Worm (Caenorhabditis elegans): ENCODE measurements around the gene F29B9.11.
A peak's percentile ranks its signal among the peaks of the same experiment; 100 is the strongest.

The F29B9.11 gene

DNA sequence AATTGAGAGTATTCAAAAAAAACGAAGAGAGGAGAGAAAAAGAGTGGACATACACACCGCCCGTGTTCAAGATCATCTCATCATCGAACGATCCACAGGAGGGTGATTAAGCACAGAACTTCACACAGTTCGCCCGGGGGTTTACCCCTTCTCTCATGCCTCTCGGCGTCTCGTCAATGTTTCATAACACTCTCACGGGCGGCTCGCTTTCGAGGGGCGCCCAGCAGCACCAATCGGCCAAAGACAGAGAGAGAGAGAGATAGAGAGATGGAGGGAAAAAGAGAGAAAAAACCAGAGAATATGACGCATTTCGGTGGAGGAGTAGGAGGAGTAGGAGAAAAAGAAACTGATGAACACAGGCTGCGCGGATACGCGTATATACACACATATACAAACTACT lies 45.2 kb upstream of the F29B9.11 start (continued):
- TF ChIP-seq rbr-2 (tag; optimal IDR thresholded peaks at IDR 0.05) (peak; percentile 56), dmd-8 (GFP tag; IDR thresholded peaks at IDR 0.05) (no peak), mxl-3 (GFP tag; optimal IDR thresholded peaks at IDR 0.05) (peak; percentile 90), zip-11 (GFP tag; IDR thresholded peaks at IDR 0.05) (no peak), F10B5.3 (tag; optimal IDR thresholded peaks at IDR 0.05) (no peak), ctbp-1 (GFP tag; IDR thresholded peaks at IDR 0.05) (peak; percentile 62; the same call in 1 of the 2 replicates), snpc-4 (tag; optimal IDR thresholded peaks at IDR 0.05) (no peak), hlh-11 (tag; optimal IDR thresholded peaks at IDR 0.05) (peak; percentile 90), jun-1 (tag; optimal IDR thresholded peaks at IDR 0.05) (no peak), lin-15B (tag; optimal IDR thresholded peaks at IDR 0.05) (no peak), ama-1 (optimal IDR thresholded peaks at IDR 0.05) (peak; percentile 24), zfp-2 (tag; optimal IDR thresholded peaks at IDR 0.05) (no peak), ZK546.5 (tag; optimal IDR thresholded peaks at IDR 0.05) (no peak), nhr-237 (tag; optimal IDR thresholded peaks at IDR 0.05) (no peak), php-3 (GFP tag; IDR thresholded peaks at IDR 0.05) (no peak), mdl-1 (tag; optimal IDR thresholded peaks at IDR 0.05) (peak in 1 of 2 experiments; percentile 56), set-16 (GFP tag; IDR thresholded peaks at IDR 0.05) (peak; percentile 73), zag-1 (tag; optimal IDR thresholded peaks at IDR 0.05) (no peak), ZK337.2 (GFP tag; IDR thresholded peaks at IDR 0.05) (no peak), zfp-3 (GFP tag; conservative IDR thresholded peaks at IDR 0.05) (no peak), nhr-41 (GFP tag; IDR thresholded peaks at IDR 0.05) (no peak), Y5F2A.4 (GFP tag; optimal IDR thresholded peaks at IDR 0.05) (no peak), daf-12 (tag; optimal IDR thresholded peaks at IDR 0.05) (no peak), Y105C5A.15 (GFP tag; IDR thresholded peaks at IDR 0.05) (no peak), ceh-44 (GFP tag; IDR thresholded peaks at IDR 0.05) (no peak), D1046.2 (GFP tag; IDR thresholded peaks at IDR 0.05) (0 out of 2 replicates have a peak, but pooled peaks have one; percentile 33), mes-2 (tag; optimal IDR thresholded peaks at IDR 0.05; ENCODE audit: poor library complexity, severe bottlenecking) (peak; percentile 77), egl-43 (GFP tag; IDR thresholded peaks at IDR 0.05) (peak; percentile 52; the same call in 1 of the 2 replicates), F26F4.8 (GFP tag; conservative IDR thresholded peaks at IDR 0.05) (no peak), mdt-29 (GFP tag; IDR thresholded peaks at IDR 0.05) (no peak), F49E8.2 (tag; optimal IDR thresholded peaks at IDR 0.05; ENCODE audit: borderline replicate concordance) (no peak), unc-39 (tag; optimal IDR thresholded peaks at IDR 0.05) (no peak), daf-8 (GFP tag; IDR thresholded peaks at IDR 0.05) (no peak), lin-39 (tag; optimal IDR thresholded peaks at IDR 0.05) (no peak), nhr-11 (tag; optimal IDR thresholded peaks at IDR 0.05) (peak; percentile 62), nhr-76 (tag; optimal IDR thresholded peaks at IDR 0.05) (no peak), ztf-11 (tag; optimal IDR thresholded peaks at IDR 0.05) (no peak), nhr-48 (tag; optimal IDR thresholded peaks at IDR 0.05) (peak; percentile 30), F44E2.7 (GFP tag; IDR thresholded peaks at IDR 0.05) (no peak), snpc-1.2 (GFP tag; IDR thresholded peaks at IDR 0.05) (no peak), Y75B8A.6 (GFP tag; IDR thresholded peaks at IDR 0.05) (no peak), aly-2 (tag; optimal IDR thresholded peaks at IDR 0.05) (no peak), dpl-1 (GFP tag; optimal IDR thresholded peaks at IDR 0.05) (peak; percentile 22), hif-1 (tag; optimal IDR thresholded peaks at IDR 0.05) (peak in 1 of 2 experiments; percentile 42), mxl-2 (GFP tag; conservative IDR thresholded peaks at IDR 0.05) (no peak), tag-97 (GFP tag; IDR thresholded peaks at IDR 0.05) (no peak), spr-1 (tag; optimal IDR thresholded peaks at IDR 0.05) (no peak), dmd-6 (GFP tag; IDR thresholded peaks at IDR 0.05) (peak; percentile 70; the same call in 1 of the 2 replicates), unc-130 (GFP tag; optimal IDR thresholded peaks at IDR 0.05) (no peak), tra-1 (GFP tag; IDR thresholded peaks at IDR 0.05) (no peak), sdz-12 (GFP tag; optimal IDR thresholded peaks at IDR 0.05) (no peak), daf-16 (GFP tag; optimal IDR thresholded peaks at IDR 0.05) (no peak), daf-16 (tag; optimal IDR thresholded peaks at IDR 0.05) (peak; percentile 42)

Measured in whole organism, L4 larva.